Worm (Caenorhabditis elegans) whole organism, late embryonic: ENCODE results near the gene T19H5.7.

Experiments
- ceh-14 ChIP-seq: sonication (generic microtip); optimal IDR thresholded peaks from 2 replicates; lab custom pipeline; 2016; ENCODE audit warnings: missing genotype, missing genetic modification characterization, missing compliant biosample characterization
- hlh-30 ChIP-seq: sonication (generic microtip); optimal IDR thresholded peaks from 2 replicates; lab custom pipeline; 2017; ENCODE audit warnings: antibody characterized with exemption, missing genetic modification characterization, missing compliant biosample characterization; ENCODE audit not compliant: insufficient read depth
- pha-4 ChIP-seq: fragments of 150-350 bp; optimal IDR thresholded peaks from 2 replicates; lab custom pipeline; 2018; ENCODE audit warnings: missing biosample characterization, missing genetic modification reagents, missing genetic modification characterization
- pqm-1 ChIP-seq: sonication (generic microtip); optimal IDR thresholded peaks from 2 replicates; lab custom pipeline; 2016; ENCODE audit warnings: missing genetic modification characterization, missing compliant biosample characterization
- unc-86 ChIP-seq: sonication (generic microtip); optimal IDR thresholded peaks from 2 replicates; lab custom pipeline; 2016; ENCODE audit warnings: missing genetic modification characterization, missing compliant biosample characterization

DNA sequence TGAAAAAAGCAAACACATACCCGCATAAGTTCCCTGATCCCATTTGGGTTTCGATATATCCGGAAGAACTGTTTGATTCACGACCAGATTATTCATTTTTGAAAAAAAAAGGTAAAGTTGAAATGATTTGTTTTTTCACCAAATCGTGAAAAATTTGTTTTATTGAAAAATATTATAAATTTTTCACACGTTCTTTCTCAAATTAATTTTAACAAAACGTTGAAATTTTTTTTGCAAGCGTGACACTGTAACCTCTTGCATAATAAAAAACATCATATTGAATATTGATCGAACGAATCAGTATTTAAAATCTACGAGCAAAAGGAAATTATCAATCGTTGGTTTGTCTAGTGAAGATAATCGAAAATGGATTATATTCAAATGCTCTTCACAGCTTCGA lies 38.9 kb upstream of the T19H5.7 start, which contains the start of the genes sfxn-1.1 and AH6.3:
- no peak for TF ChIP-seq hlh-30
- no peak for TF ChIP-seq pha-4 (tag; lab: Kevin White, UChicago)
- no peak for TF ChIP-seq ceh-14 (tag; lab: Kevin White, UChicago)
- TF ChIP-seq pqm-1, result no peak
- TF ChIP-seq unc-86 (tag; lab: Kevin White, UChicago), result no peak
